Worm (Caenorhabditis elegans): ENCODE measurements around the gene clec-76.

ce11 chrIV:3988638-3989152 is 23.6 kb downstream of the clec-76 start, which contains the start of gene clec-78:
- TF ChIP-seq dve-1 (tag; optimal IDR thresholded peaks at IDR 0.05) (no peak), hlh-15 (tag; optimal IDR thresholded peaks at IDR 0.05) (no peak), nhr-11 (tag; optimal IDR thresholded peaks at IDR 0.05) (no peak), hlh-6 (tag; optimal IDR thresholded peaks at IDR 0.05) (no peak), ets-4 (tag; optimal IDR thresholded peaks at IDR 0.05) (no peak), fkh-10 (GFP tag; optimal IDR thresholded peaks at IDR 0.05) (no peak), ama-1 (optimal IDR thresholded peaks at IDR 0.05) (no peak), tbx-7 (tag; optimal IDR thresholded peaks at IDR 0.05) (no peak), rnt-1 (tag; optimal IDR thresholded peaks at IDR 0.05) (no peak), nhr-232 (tag; optimal IDR thresholded peaks at IDR 0.05) (no peak)
